Fruit fly (Drosophila melanogaster) whole organism, embryonic: ENCODE results near the gene CG5758.

Experiments used
- Abd-B ChIP-seq: fragments of 200-800 bp; sonication (Bioruptor generic); optimal IDR thresholded peaks from 2 replicates; lab custom pipeline; 2018; ENCODE audit warnings: missing biosample characterization, mild to moderate bottlenecking, missing genetic modification characterization, moderate library complexity
- CG1024 ChIP-seq: fragments of 200-800 bp; sonication (Bioruptor generic); IDR thresholded peaks from 2 replicates; pipeline ENCODE4 v1.3.6; 2022; ENCODE audit warnings: missing biosample characterization, missing genetic modification characterization
- CG11398 ChIP-seq: fragments of 200-800 bp; sonication (Bioruptor generic); optimal IDR thresholded peaks from 2 replicates; lab custom pipeline; 2016; ENCODE audit warnings: missing biosample characterization, missing genetic modification characterization
- CG11695 ChIP-seq: fragments of 200-800 bp; sonication (Bioruptor generic); IDR thresholded peaks from 3 replicates; pipeline ENCODE4 v1.3.6; 2022; ENCODE audit warnings: missing biosample characterization, missing genetic modification characterization
- CG11696 ChIP-seq: fragments of 200-800 bp; sonication (Bioruptor generic); IDR thresholded peaks from 2 replicates; pipeline ENCODE4 v1.3.6; 2022; ENCODE audit warnings: missing biosample characterization, missing genetic modification characterization
- CG14014 ChIP-seq: fragments of 200-800 bp; sonication (Bioruptor generic); IDR thresholded peaks from 2 replicates; pipeline ENCODE4 v1.3.6; 2022; ENCODE audit warnings: missing biosample characterization, missing genetic modification characterization
- CG1647 ChIP-seq: fragments of 200-800 bp; sonication (Bioruptor generic); optimal IDR thresholded peaks from 3 replicates; lab custom pipeline; 2016; ENCODE audit warnings: missing biosample characterization, missing genetic modification characterization
- CG18476 ChIP-seq: fragments of 200-800 bp; sonication (Bioruptor generic); optimal IDR thresholded peaks from 2 replicates; lab custom pipeline; 2016; ENCODE audit warnings: missing biosample characterization, mild to moderate bottlenecking, missing genetic modification characterization
- CG3065 ChIP-seq: fragments of 200-800 bp; sonication (Bioruptor generic); optimal IDR thresholded peaks from 2 replicates; lab custom pipeline; 2016; ENCODE audit warnings: missing biosample characterization, missing genetic modification characterization
- CG31224 ChIP-seq: fragments of 200-800 bp; sonication (Bioruptor generic); IDR thresholded peaks from 2 replicates; pipeline ENCODE4 v1.3.6; 2022; ENCODE audit warnings: missing biosample characterization, missing genetic modification characterization
- CG32767 ChIP-seq: fragments of 200-800 bp; sonication (Bioruptor generic); IDR thresholded peaks from 2 replicates; pipeline ENCODE4 v1.3.6; 2022; ENCODE audit warnings: missing biosample characterization, missing genetic modification characterization
- CG6175 ChIP-seq: fragments of 200-800 bp; sonication (Bioruptor generic); IDR thresholded peaks from 3 replicates; pipeline ENCODE4 v1.3.6; 2022; ENCODE audit warnings: missing biosample characterization, missing genetic modification characterization
- CG6272 ChIP-seq: fragments of 200-800 bp; sonication (Bioruptor generic); IDR thresholded peaks from 2 replicates; pipeline ENCODE4 v1.3.6; 2022; ENCODE audit warnings: missing biosample characterization, missing genetic modification characterization
- CG7963 ChIP-seq: fragments of 200-800 bp; sonication (Bioruptor generic); IDR thresholded peaks from 3 replicates; pipeline ENCODE4 v1.3.6; 2022; ENCODE audit warnings: missing biosample characterization, missing genetic modification characterization; ENCODE audit not compliant: partially characterized antibody
- CG8388 ChIP-seq: fragments of 200-800 bp; sonication (Bioruptor generic); optimal IDR thresholded peaks from 2 replicates; lab custom pipeline; 2019; ENCODE audit warnings: missing biosample characterization, mild to moderate bottlenecking, missing genetic modification characterization, moderate library complexity
- CG9817 ChIP-seq: fragments of 200-800 bp; sonication (Bioruptor generic); optimal IDR thresholded peaks from 2 replicates; lab custom pipeline; 2018; ENCODE audit warnings: missing biosample characterization, mild to moderate bottlenecking, missing genetic modification characterization, moderate library complexity
- CHES-1-like ChIP-seq: fragments of 200-800 bp; sonication (Bioruptor generic); optimal IDR thresholded peaks from 2 replicates; lab custom pipeline; 2016; ENCODE audit warnings: missing biosample characterization, missing genetic modification characterization
- D19A ChIP-seq: fragments of 200-800 bp; optimal IDR thresholded peaks from 3 replicates; lab custom pipeline; 2019; ENCODE audit warnings: missing biosample characterization, mild to moderate bottlenecking, missing genetic modification characterization, moderate library complexity
- D19B ChIP-seq: fragments of 200-800 bp; sonication (Bioruptor generic); optimal IDR thresholded peaks from 2 replicates; lab custom pipeline; 2017; ENCODE audit warnings: missing biosample characterization, mild to moderate bottlenecking, missing genetic modification characterization
- Dll ChIP-seq: fragments of 200-800 bp; sonication (Bioruptor generic); IDR thresholded peaks from 4 replicates; pipeline ENCODE4 v1.3.6; 2022; ENCODE audit warnings: missing biosample characterization, missing genetic modification characterization; ENCODE audit not compliant: partially characterized antibody
- Doc2 ChIP-seq: fragments of 200-800 bp; sonication (Bioruptor generic); IDR thresholded peaks from 2 replicates; pipeline ENCODE4 v1.3.6; 2022; ENCODE audit warnings: missing biosample characterization, missing genetic modification characterization
- Doc3 ChIP-seq: fragments of 200-800 bp; sonication (Bioruptor generic); IDR thresholded peaks from 3 replicates; pipeline ENCODE4 v1.3.6; 2022; ENCODE audit warnings: missing biosample characterization, missing genetic modification characterization; ENCODE audit not compliant: partially characterized antibody
- Fer1 ChIP-seq: fragments of 200-800 bp; sonication (Bioruptor generic); optimal IDR thresholded peaks from 2 replicates; lab custom pipeline; 2017; ENCODE audit warnings: missing biosample characterization, mild to moderate bottlenecking, missing genetic modification characterization
- HLHmδ ChIP-seq: fragments of 200-800 bp; sonication (Bioruptor generic); optimal IDR thresholded peaks from 2 replicates; lab custom pipeline; 2018; ENCODE audit warnings: missing biosample characterization, mild to moderate bottlenecking, missing genetic modification characterization, moderate library complexity
- Hmx ChIP-seq: fragments of 200-800 bp; sonication (Bioruptor generic); optimal IDR thresholded peaks from 2 replicates; lab custom pipeline; 2016; ENCODE audit warnings: missing biosample characterization, missing genetic modification characterization
- Hr78 ChIP-seq, 2 experiments: fragments of 200-800 bp in 1 of 2; fragments of >200 bp in 1 of 2; sonication (Bioruptor generic) in 1 of 2; optimal IDR thresholded peaks; 2 replicates each; lab custom pipeline; 2017 to 2019; ENCODE audit warnings: missing biosample characterization in 2 of 2, missing genetic modification characterization in 2 of 2, mild to moderate bottlenecking in 1 of 2, moderate library complexity in 1 of 2
- Lpt ChIP-seq: fragments of >200 bp; optimal IDR thresholded peaks from 2 replicates; lab custom pipeline; 2018; ENCODE audit warnings: missing biosample characterization, missing genetic modification characterization
- MTF-1 ChIP-seq: fragments of 200-800 bp; sonication (Bioruptor generic); optimal IDR thresholded peaks from 2 replicates; lab custom pipeline; 2018; ENCODE audit warnings: missing biosample characterization, mild to moderate bottlenecking, missing genetic modification characterization, borderline replicate concordance
- Rx ChIP-seq: fragments of 200-800 bp; sonication (Bioruptor generic); IDR thresholded peaks from 2 replicates; pipeline ENCODE4 v1.3.6; 2022; ENCODE audit warnings: missing biosample characterization, missing genetic modification characterization
- YL-1 ChIP-seq: fragments of 200-800 bp; sonication (Bioruptor generic); optimal IDR thresholded peaks from 3 replicates; lab custom pipeline; 2017; ENCODE audit warnings: missing biosample characterization, mild to moderate bottlenecking, missing genetic modification characterization
- abd-A ChIP-seq: fragments of 200-800 bp; sonication (Bioruptor generic); optimal IDR thresholded peaks from 3 replicates; lab custom pipeline; 2019; ENCODE audit warnings: missing biosample characterization, mild to moderate bottlenecking, missing genetic modification characterization, moderate library complexity
- ac ChIP-seq: fragments of 200-800 bp; sonication (Bioruptor generic); optimal IDR thresholded peaks from 3 replicates; lab custom pipeline; 2017; ENCODE audit warnings: missing biosample characterization, mild to moderate bottlenecking, missing genetic modification characterization
- btn ChIP-seq: fragments of 200-800 bp; sonication (Bioruptor generic); optimal IDR thresholded peaks from 2 replicates; lab custom pipeline; 2016; ENCODE audit warnings: missing biosample characterization, missing genetic modification characterization
- chinmo ChIP-seq: fragments of 200-800 bp; sonication (Bioruptor generic); IDR thresholded peaks from 4 replicates; pipeline ENCODE4 v1.3.6; 2022; ENCODE audit warnings: missing biosample characterization, missing genetic modification characterization; ENCODE audit not compliant: partially characterized antibody
- chm ChIP-seq: fragments of 200-800 bp; sonication (Bioruptor generic); IDR thresholded peaks from 2 replicates; pipeline ENCODE4 v1.3.6; 2022; ENCODE audit warnings: missing biosample characterization, missing genetic modification characterization
- chn ChIP-seq: fragments of 200-800 bp; sonication (Bioruptor generic); optimal IDR thresholded peaks from 2 replicates; lab custom pipeline; 2016; ENCODE audit warnings: missing biosample characterization, missing genetic modification characterization
- crp ChIP-seq, 2 experiments: fragments of 200-800 bp; sonication (Bioruptor generic); optimal IDR thresholded peaks; 2 replicates in 1 of 2; 3 replicates in 1 of 2; lab custom pipeline; 2017; ENCODE audit warnings: missing biosample characterization in 2 of 2, missing genetic modification characterization in 2 of 2, mild to moderate bottlenecking in 1 of 2, moderate library complexity in 1 of 2
- dysf ChIP-seq: fragments of 200-800 bp; sonication (Bioruptor generic); IDR thresholded peaks from 3 replicates; pipeline ENCODE4 v1.3.6; 2022; ENCODE audit warnings: missing biosample characterization, missing genetic modification characterization
- gt ChIP-seq: fragments of 200-800 bp; sonication (Bioruptor generic); IDR thresholded peaks from 2 replicates; pipeline ENCODE4 v1.3.6; 2022; ENCODE audit warnings: missing biosample characterization, missing genetic modification characterization
- jing ChIP-seq: fragments of 200-800 bp; sonication (Bioruptor generic); optimal IDR thresholded peaks from 2 replicates; lab custom pipeline; 2018; ENCODE audit warnings: missing biosample characterization, mild to moderate bottlenecking, missing genetic modification characterization
- maf-S ChIP-seq: fragments of 200-800 bp; sonication (Bioruptor generic); optimal IDR thresholded peaks from 2 replicates; lab custom pipeline; 2016; ENCODE audit warnings: missing biosample characterization, missing genetic modification characterization
- nau ChIP-seq: fragments of 200-800 bp; sonication (Bioruptor generic); optimal IDR thresholded peaks from 3 replicates; lab custom pipeline; 2017; ENCODE audit warnings: missing biosample characterization, mild to moderate bottlenecking, missing genetic modification characterization, missing genetic modification reagents
- nmo ChIP-seq: fragments of 200-800 bp; sonication (Bioruptor generic); optimal IDR thresholded peaks from 2 replicates; lab custom pipeline; 2018; ENCODE audit warnings: missing biosample characterization, mild to moderate bottlenecking, missing genetic modification characterization, moderate library complexity
- nom ChIP-seq: fragments of 200-800 bp; sonication (Bioruptor generic); optimal IDR thresholded peaks from 2 replicates; lab custom pipeline; 2017; ENCODE audit warnings: missing biosample characterization, missing genetic modification characterization, mild to moderate bottlenecking, moderate library complexity, missing genetic modification reagents
- p53 ChIP-seq: fragments of 200-800 bp; sonication (Bioruptor generic); optimal IDR thresholded peaks from 2 replicates; lab custom pipeline; 2016; ENCODE audit warnings: missing biosample characterization, missing genetic modification characterization
- rib ChIP-seq: fragments of 200-800 bp; sonication (Bioruptor generic); IDR thresholded peaks from 2 replicates; pipeline ENCODE4 v1.3.6; 2022; ENCODE audit warnings: missing biosample characterization, missing genetic modification characterization
- sd ChIP-seq: fragments of 200-800 bp; sonication (Bioruptor generic); optimal IDR thresholded peaks from 3 replicates; lab custom pipeline; 2018; ENCODE audit warnings: missing biosample characterization, mild to moderate bottlenecking, missing genetic modification characterization, moderate library complexity
- tll ChIP-seq, 2 experiments: fragments of 200-800 bp in 1 of 2; fragments of >200 bp in 1 of 2; sonication (Bioruptor generic) in 1 of 2; optimal IDR thresholded peaks; 2 replicates each; lab custom pipeline; 2017 to 2019; ENCODE audit warnings: missing biosample characterization in 2 of 2, missing genetic modification characterization in 2 of 2, mild to moderate bottlenecking in 1 of 2, moderate library complexity in 1 of 2
- vvl ChIP-seq: fragments of 200-800 bp; sonication (Bioruptor generic); IDR thresholded peaks from 2 replicates; pipeline ENCODE4 v1.3.6; 2022; ENCODE audit warnings: missing biosample characterization, missing genetic modification characterization

Gene CG5758

dm6 chr2L:18137591-18138247 is 17.9 kb downstream of the CG5758 start, which contains the start of gene kel (continued):
- TF ChIP-seq crp (GFP tag; optimal IDR thresholded peaks at IDR 0.05; lab: Kevin White, UChicago) (no peak), Fer1 (GFP tag; lab: Kevin White, UChicago) (peak; percentile 71), CG32767 (GFP tag; lab: Robert Waterston, UW) (0 out of 2 replicates have a peak, but pooled peaks have one; percentile 30), Doc2 (GFP tag; lab: Robert Waterston, UW) (no peak), CG11696 (GFP tag; lab: Robert Waterston, UW) (peak; percentile 28; the same call in 1 of the 2 replicates), chn (GFP tag; lab: Kevin White, UChicago) (no peak), nmo (GFP tag; lab: Kevin White, UChicago) (peak; percentile 59), gt (GFP tag; lab: Robert Waterston, UW) (no peak), CHES-1-like (GFP tag; lab: Kevin White, UChicago) (peak; percentile 51), CG8388 (GFP tag; lab: Kevin White, UChicago) (peak; percentile 15), CG6175 (GFP tag; lab: Robert Waterston, UW) (no peak), Doc3 (GFP tag; lab: Robert Waterston, UW) (peak; percentile 53; the same call in 2 of the 3 replicates), nau (GFP tag; lab: Kevin White, UChicago) (peak; percentile 67), p53 (GFP tag; lab: Kevin White, UChicago) (no peak), Abd-B (no peak), vvl (GFP tag; lab: Robert Waterston, UW) (peak; percentile 67), nom (GFP tag; lab: Kevin White, UChicago) (no peak), HLHmδ (GFP tag; lab: Kevin White, UChicago) (peak; percentile 73), sd (tag; lab: Kevin White, UChicago) (no peak), rib (GFP tag; lab: Robert Waterston, UW) (peak; percentile 29; the same call in 1 of the 2 replicates), maf-S (GFP tag; lab: Kevin White, UChicago) (no peak), CG11398 (peak; percentile 25), CG11695 (0 out of 3 replicates have a peak, but pooled peaks have one; percentile 22), YL-1 (GFP tag; lab: Kevin White, UChicago) (peak; percentile 78), Hr78 (GFP tag; optimal IDR thresholded peaks at IDR 0.05; lab: Kevin White, UChicago) (no peak), D19A (tag; lab: Kevin White, UChicago) (no peak), btn (GFP tag; lab: Kevin White, UChicago) (no peak), CG6272 (GFP tag; lab: Robert Waterston, UW) (no peak), CG31224 (no peak), CG14014 (GFP tag; lab: Robert Waterston, UW) (no peak), MTF-1 (GFP tag; lab: Kevin White, UChicago) (peak; percentile 74), CG1647 (no peak), CG7963 (GFP tag; lab: Robert Waterston, UW) (peak; percentile 71), jing (GFP tag; lab: Kevin White, UChicago) (no peak), chinmo (peak; percentile 65; the same call in 1 of the 4 replicates), Hmx (GFP tag; lab: Kevin White, UChicago) (no peak), CG18476 (GFP tag; lab: Kevin White, UChicago) (no peak), CG9817 (tag; lab: Kevin White, UChicago) (no peak), abd-A (peak; percentile 7), D19B (GFP tag; lab: Kevin White, UChicago) (no peak), Lpt (GFP tag; lab: Kevin White, UChicago) (no peak), dysf (GFP tag; lab: Robert Waterston, UW) (no peak; the same call in 2 of the 3 replicates), CG3065 (GFP tag; lab: Kevin White, UChicago) (peak; percentile 59), Dll (peak; percentile 73), CG1024 (GFP tag; lab: Robert Waterston, UW) (peak; percentile 60), chm (GFP tag; lab: Robert Waterston, UW) (peak; percentile 73), tll (GFP tag; optimal IDR thresholded peaks at IDR 0.05; lab: Kevin White, UChicago) (no peak), Rx (GFP tag; lab: Robert Waterston, UW) (no peak), ac (peak; percentile 24)
